Fruit fly (Drosophila melanogaster): ENCODE data around the gene hyx.
A peak's percentile ranks its signal among the peaks of the same experiment; 100 is the strongest.

Gene hyx

DNA sequence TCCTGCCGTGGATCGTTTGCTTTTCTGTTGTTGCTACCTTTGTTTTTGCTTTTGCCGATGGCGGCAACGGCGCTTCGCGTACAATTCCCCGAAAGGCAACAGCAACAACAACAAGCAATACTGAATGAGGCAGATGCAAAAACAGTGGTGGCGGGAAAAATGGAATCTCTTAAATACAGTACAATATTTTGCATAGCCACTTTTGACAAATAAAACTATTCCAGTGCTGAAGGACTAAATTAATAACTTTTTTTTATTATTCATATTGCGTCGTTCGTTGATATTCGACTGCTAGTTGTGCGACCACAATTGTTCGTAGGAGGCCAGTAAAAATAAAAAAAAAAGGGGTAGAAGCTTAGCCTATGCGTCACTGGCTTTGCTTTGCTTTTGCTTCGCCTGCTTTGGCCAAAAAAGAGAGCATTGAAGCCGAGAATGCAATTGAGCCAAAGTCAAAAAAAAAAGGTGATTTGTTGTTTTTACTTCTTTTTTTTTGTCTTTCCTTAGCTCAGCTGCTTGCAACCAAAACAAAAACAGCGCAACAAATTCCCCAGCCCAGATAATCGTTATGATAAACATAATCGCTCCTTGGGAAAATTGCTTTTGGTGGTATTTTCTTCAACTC lies 6.7 kb upstream of the hyx start (continued):
- TF ChIP-seq H15 (GFP tag; IDR thresholded peaks at IDR 0.05) (peak; percentile 92), Kr (GFP tag; optimal IDR thresholded peaks at IDR 0.05) (peak; percentile 20), CG1233 (GFP tag; optimal IDR thresholded peaks at IDR 0.05) (peak; percentile 75), tin (GFP tag; optimal IDR thresholded peaks at IDR 0.05) (peak; percentile 86), CG33557 (GFP tag; optimal IDR thresholded peaks at IDR 0.05) (no peak), CG9437 (GFP tag; optimal IDR thresholded peaks at IDR 0.05) (peak; percentile 69), Rx (GFP tag; IDR thresholded peaks at IDR 0.05) (peak; percentile 88), Myb (GFP tag; optimal IDR thresholded peaks at IDR 0.05) (peak; percentile 61), Hsf (GFP tag; optimal IDR thresholded peaks at IDR 0.05) (peak; percentile 90), bcd (GFP tag; optimal IDR thresholded peaks at IDR 0.05) (peak; percentile 87), CG13296 (GFP tag; optimal IDR thresholded peaks at IDR 0.05) (peak; percentile 80), CG11456 (GFP tag; IDR thresholded peaks at IDR 0.05) (peak; percentile 91), Neu2 (GFP tag; optimal IDR thresholded peaks at IDR 0.05; ENCODE audit: borderline replicate concordance) (no peak), chinmo (GFP tag; IDR thresholded peaks at IDR 0.05; ENCODE audit: partially characterized antibody) (no peak), CG12391 (tag; optimal IDR thresholded peaks at IDR 0.05) (peak; percentile 89), B-H1 (GFP tag; IDR thresholded peaks at IDR 0.05) (peak; percentile 87; the same call in 2 of the 3 replicates), Ets97D (GFP tag; optimal IDR thresholded peaks at IDR 0.05) (peak; percentile 38), Tbp (GFP tag; optimal IDR thresholded peaks at IDR 0.05) (no peak), fd102C (GFP tag; optimal IDR thresholded peaks at IDR 0.05) (no peak), E2f2 (GFP tag; IDR thresholded peaks at IDR 0.05) (peak; percentile 71), NC2β (GFP tag; optimal IDR thresholded peaks at IDR 0.05) (peak; percentile 73), CG11504 (tag; optimal IDR thresholded peaks at IDR 0.05) (peak; percentile 92), CG33213 (GFP tag; optimal IDR thresholded peaks at IDR 0.05) (peak; percentile 48), CG9932 (GFP tag; IDR thresholded peaks at IDR 0.05) (peak; percentile 87), maf-S (GFP tag; optimal IDR thresholded peaks at IDR 0.05) (peak; percentile 69), jumu (GFP tag; optimal IDR thresholded peaks at IDR 0.05) (peak; percentile 72), croc (GFP tag; conservative IDR thresholded peaks at IDR 0.05) (peak; percentile 78), ERR (GFP tag; optimal IDR thresholded peaks at IDR 0.05) (peak; percentile 75), pita (GFP tag; optimal IDR thresholded peaks at IDR 0.05) (no peak), hb (GFP tag; IDR thresholded peaks at IDR 0.05; ENCODE audit: partially characterized antibody) (no peak), Jarid2 (GFP tag; optimal IDR thresholded peaks at IDR 0.05) (peak; percentile 52), sim (GFP tag; IDR thresholded peaks at IDR 0.05) (no peak), Meics (GFP tag; optimal IDR thresholded peaks at IDR 0.05) (peak; percentile 87), btn (GFP tag; optimal IDR thresholded peaks at IDR 0.05) (peak; percentile 74), CG6854 (GFP tag; optimal IDR thresholded peaks at IDR 0.05) (peak; percentile 70), sd (tag; optimal IDR thresholded peaks at IDR 0.05) (peak; percentile 57), CG6272 (GFP tag; IDR thresholded peaks at IDR 0.05) (peak; percentile 80), Hey (tag; optimal IDR thresholded peaks at IDR 0.05) (peak; percentile 7), kay (GFP tag; optimal IDR thresholded peaks at IDR 0.05) (peak; percentile 77), zen2 (GFP tag; IDR thresholded peaks at IDR 0.05; ENCODE audit: partially characterized antibody) (no peak), YL-1 (GFP tag; optimal IDR thresholded peaks at IDR 0.05) (peak; percentile 16), p53 (GFP tag; optimal IDR thresholded peaks at IDR 0.05) (peak; percentile 18), CG3065 (GFP tag; optimal IDR thresholded peaks at IDR 0.05) (peak; percentile 58), mam (GFP tag; optimal IDR thresholded peaks at IDR 0.05) (peak; percentile 87), CG13424 (tag; optimal IDR thresholded peaks at IDR 0.05) (peak; percentile 86), CG1792 (GFP tag; optimal IDR thresholded peaks at IDR 0.05) (peak; percentile 49), CG3407 (GFP tag; optimal IDR thresholded peaks at IDR 0.05) (peak; percentile 77), Poxn (GFP tag; IDR thresholded peaks at IDR 0.05) (no peak), Opbp (GFP tag; IDR thresholded peaks at IDR 0.05; ENCODE audit: partially characterized antibody) (no peak), crol (GFP tag; IDR thresholded peaks at IDR 0.05) (0 out of 2 replicates have a peak, but pooled peaks have one; percentile 45)
